Worm (Caenorhabditis elegans) whole organism, L3 larva: ENCODE data around the gene K09F5.6.

Experiments
- R02D3.7 ChIP-seq: fragments of 150-350 bp; optimal IDR thresholded peaks from 2 replicates; lab custom pipeline; 2014; ENCODE audit warnings: missing biosample characterization, missing genetic modification characterization
- aly-2 ChIP-seq: fragments of 150-350 bp; optimal IDR thresholded peaks from 2 replicates; lab custom pipeline; 2014; ENCODE audit warnings: missing biosample characterization, missing genetic modification characterization
- ama-1 ChIP-seq: fragments of 150-350 bp; optimal IDR thresholded peaks from 2 replicates; lab custom pipeline; 2018
- ceh-16 ChIP-seq: sonication (generic microtip); optimal IDR thresholded peaks from 2 replicates; lab custom pipeline; 2017; ENCODE audit warnings: missing biosample characterization, missing genetic modification characterization
- ceh-28 ChIP-seq: fragments of 150-350 bp; optimal IDR thresholded peaks from 2 replicates; lab custom pipeline; 2014; ENCODE audit warnings: missing biosample characterization, missing genetic modification reagents, missing genetic modification characterization
- ceh-9 ChIP-seq: sonication (generic microtip); optimal IDR thresholded peaks from 2 replicates; lab custom pipeline; 2018; ENCODE audit warnings: missing biosample characterization, missing genetic modification characterization
- daf-12 ChIP-seq: fragments of 150-350 bp; optimal IDR thresholded peaks from 2 replicates; lab custom pipeline; 2014; ENCODE audit warnings: missing biosample characterization, missing genetic modification reagents, missing genetic modification characterization
- egl-27 ChIP-seq: sonication (generic microtip); optimal IDR thresholded peaks from 4 replicates; lab custom pipeline; 2017; ENCODE audit warnings: missing biosample characterization, missing genetic modification reagents, missing genetic modification characterization
- egl-5 ChIP-seq: fragments of 150-350 bp; optimal IDR thresholded peaks from 2 replicates; lab custom pipeline; 2017; ENCODE audit warnings: missing biosample characterization, missing genetic modification reagents, missing genetic modification characterization, inconsistent platforms
- elt-1 ChIP-seq: fragments of 150-350 bp; optimal IDR thresholded peaks from 2 replicates; lab custom pipeline; 2014; ENCODE audit warnings: missing biosample characterization, missing genetic modification characterization
- elt-2 ChIP-seq: sonication (generic microtip); optimal IDR thresholded peaks from 2 replicates; lab custom pipeline; 2016; ENCODE audit warnings: missing genetic modification reagents, mild to moderate bottlenecking, missing genetic modification characterization, missing compliant biosample characterization
- elt-3 ChIP-seq, 3 experiments: fragments of 150-350 bp in 1 of 3; sonication (generic microtip) in 2 of 3; optimal IDR thresholded peaks; 2 replicates in 2 of 3; 4 replicates in 1 of 3; lab custom pipeline; 2014 to 2017; ENCODE audit warnings: missing biosample characterization in 3 of 3, missing genetic modification characterization in 3 of 3
- eor-1 ChIP-seq, 2 experiments: fragments of 150-350 bp; optimal IDR thresholded peaks; 2 replicates each; lab custom pipeline; 2014 to 2018; ENCODE audit warnings: missing biosample characterization in 2 of 2, missing genetic modification characterization in 2 of 2
- fkh-2 ChIP-seq: fragments of 150-350 bp; optimal IDR thresholded peaks from 2 replicates; lab custom pipeline; 2014; ENCODE audit warnings: missing biosample characterization, missing genetic modification reagents, missing genetic modification characterization
- fos-1 ChIP-seq: fragments of 150-350 bp; optimal IDR thresholded peaks from 2 replicates; lab custom pipeline; 2014; ENCODE audit warnings: missing biosample characterization, missing genetic modification characterization
- hmg-11 ChIP-seq: sonication (generic microtip); optimal IDR thresholded peaks from 2 replicates; lab custom pipeline; 2016; ENCODE audit warnings: missing genetic modification characterization, missing compliant biosample characterization
- lsy-12 ChIP-seq: sonication (generic microtip); optimal IDR thresholded peaks from 2 replicates; lab custom pipeline; 2016; ENCODE audit warnings: mild to moderate bottlenecking, missing genetic modification characterization, missing compliant biosample characterization
- mdl-1 ChIP-seq: fragments of 150-350 bp; optimal IDR thresholded peaks from 2 replicates; lab custom pipeline; 2014; ENCODE audit warnings: missing biosample characterization, missing genetic modification characterization
- mml-1 ChIP-seq: fragments of 150-350 bp; sonication (generic microtip); optimal IDR thresholded peaks from 3 replicates; lab custom pipeline; 2014; ENCODE audit warnings: missing biosample characterization, missing genetic modification characterization
- nhr-12 ChIP-seq: fragments of 150-350 bp; optimal IDR thresholded peaks from 2 replicates; lab custom pipeline; 2014; ENCODE audit warnings: missing biosample characterization, missing genetic modification characterization
- nhr-23 ChIP-seq: fragments of 150-350 bp; optimal IDR thresholded peaks from 2 replicates; lab custom pipeline; 2014; ENCODE audit warnings: missing biosample characterization, missing genetic modification reagents, missing genetic modification characterization
- nhr-237 ChIP-seq: fragments of 150-350 bp; optimal IDR thresholded peaks from 2 replicates; lab custom pipeline; 2014; ENCODE audit warnings: missing biosample characterization, missing genetic modification characterization
- nhr-25 ChIP-seq: sonication (generic microtip); optimal IDR thresholded peaks from 2 replicates; lab custom pipeline; 2017; ENCODE audit warnings: missing biosample characterization, missing genetic modification characterization
- nhr-28 ChIP-seq: fragments of 150-350 bp; optimal IDR thresholded peaks from 2 replicates; lab custom pipeline; 2014; ENCODE audit warnings: missing biosample characterization, missing genetic modification characterization
- nhr-43 ChIP-seq: sonication (generic microtip); optimal IDR thresholded peaks from 2 replicates; lab custom pipeline; 2016; ENCODE audit warnings: mild to moderate bottlenecking, missing genetic modification characterization, missing compliant biosample characterization; ENCODE audit not compliant: poor library complexity, severe bottlenecking
- nhr-76 ChIP-seq: fragments of 150-350 bp; sonication (generic microtip); optimal IDR thresholded peaks from 5 replicates; lab custom pipeline; 2014; ENCODE audit warnings: missing biosample characterization, missing genetic modification characterization
- pha-4 ChIP-seq: fragments of 150-350 bp; optimal IDR thresholded peaks from 2 replicates; lab custom pipeline; 2014; ENCODE audit warnings: missing biosample characterization, missing genetic modification reagents, missing genetic modification characterization
- pqm-1 ChIP-seq: fragments of 150-350 bp; optimal IDR thresholded peaks from 2 replicates; lab custom pipeline; 2017; ENCODE audit warnings: missing biosample characterization, missing genetic modification characterization, inconsistent platforms
- sea-2 ChIP-seq: fragments of 150-350 bp; sonication (generic microtip); optimal IDR thresholded peaks from 4 replicates; lab custom pipeline; 2014; ENCODE audit warnings: missing biosample characterization, missing genetic modification reagents, missing genetic modification characterization
- skn-1 ChIP-seq: fragments of 150-350 bp; optimal IDR thresholded peaks from 2 replicates; lab custom pipeline; 2014; ENCODE audit warnings: missing biosample characterization, missing genetic modification characterization
- snpc-4 ChIP-seq: fragments of 150-350 bp; optimal IDR thresholded peaks from 2 replicates; lab custom pipeline; 2014; ENCODE audit warnings: missing biosample characterization, missing genetic modification characterization
- tbx-2 ChIP-seq: sonication (generic microtip); optimal IDR thresholded peaks from 2 replicates; lab custom pipeline; 2016; ENCODE audit warnings: mild to moderate bottlenecking, missing genetic modification characterization, missing compliant biosample characterization
- unc-39 ChIP-seq: sonication (generic microtip); optimal IDR thresholded peaks from 4 replicates; lab custom pipeline; 2017; ENCODE audit warnings: missing biosample characterization, missing genetic modification characterization
- unc-62 ChIP-seq: fragments of 150-350 bp; sonication (generic microtip); optimal IDR thresholded peaks from 4 replicates; lab custom pipeline; 2014; ENCODE audit warnings: missing biosample characterization, missing genetic modification reagents, missing genetic modification characterization
- zag-1 ChIP-seq: fragments of 150-350 bp; optimal IDR thresholded peaks from 2 replicates; lab custom pipeline; 2014; ENCODE audit warnings: missing biosample characterization, missing genetic modification characterization
- ztf-4 ChIP-seq: fragments of 150-350 bp; optimal IDR thresholded peaks from 2 replicates; lab custom pipeline; 2014; ENCODE audit warnings: missing biosample characterization, missing genetic modification characterization

Gene K09F5.6

DNA sequence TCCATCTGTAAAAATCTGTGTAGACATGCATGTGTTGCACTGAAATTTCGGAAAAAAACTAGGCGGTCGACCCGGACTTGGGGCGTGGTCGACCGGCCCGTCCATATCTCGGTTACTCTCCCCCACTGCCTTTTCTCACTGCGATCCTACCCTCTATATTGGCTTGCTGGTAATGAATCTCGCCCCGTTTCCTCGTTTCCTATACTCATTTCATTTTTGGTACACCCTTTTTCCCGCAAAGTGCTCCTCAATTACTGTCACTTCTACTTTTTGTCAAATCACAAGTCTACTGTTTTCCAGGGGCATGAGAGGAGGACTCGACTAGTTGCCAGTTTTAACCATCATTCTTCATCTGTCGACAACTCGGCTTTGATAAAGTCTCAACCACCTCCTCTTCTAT lies at the start of gene K09F5.6:
Gene K09F5.6 (plus strand): TSS at position 301 of the 400 bp plus-strand sequence.
- TF ChIP-seq elt-2, result no peak
- TF ChIP-seq mml-1, result no peak
- TF ChIP-seq zag-1 (tag; lab: Kevin White, UChicago), result no peak
- TF ChIP-seq pqm-1, result no peak
- TF ChIP-seq fos-1 (tag; lab: Kevin White, UChicago), result no peak
- no peak for TF ChIP-seq snpc-4 (tag; lab: Kevin White, UChicago)
- TF ChIP-seq nhr-76 (tag; lab: Kevin White, UChicago), result no peak
- TF ChIP-seq elt-1 (tag; lab: Kevin White, UChicago), result no peak
- no peak for TF ChIP-seq nhr-12 (tag; lab: Kevin White, UChicago)
- no peak for TF ChIP-seq nhr-237 (tag; lab: Kevin White, UChicago)
- no peak for TF ChIP-seq R02D3.7
- no peak for TF ChIP-seq ceh-9
- no peak for TF ChIP-seq daf-12 (tag; lab: Kevin White, UChicago)
- no peak for TF ChIP-seq ama-1 (lab: Kevin White, UChicago)
- TF ChIP-seq eor-1 (tag; optimal IDR thresholded peaks at IDR 0.05; lab: Kevin White, UChicago), result no peak
- no peak for TF ChIP-seq nhr-25 (tag; lab: Kevin White, UChicago)
- TF ChIP-seq nhr-23 (tag; lab: Kevin White, UChicago), result no peak
- TF ChIP-seq egl-27 (tag; lab: Kevin White, UChicago), result no peak
- TF ChIP-seq pha-4 (tag; lab: Kevin White, UChicago), result no peak
- no peak for TF ChIP-seq ztf-4 (tag; lab: Kevin White, UChicago)

DNA sequence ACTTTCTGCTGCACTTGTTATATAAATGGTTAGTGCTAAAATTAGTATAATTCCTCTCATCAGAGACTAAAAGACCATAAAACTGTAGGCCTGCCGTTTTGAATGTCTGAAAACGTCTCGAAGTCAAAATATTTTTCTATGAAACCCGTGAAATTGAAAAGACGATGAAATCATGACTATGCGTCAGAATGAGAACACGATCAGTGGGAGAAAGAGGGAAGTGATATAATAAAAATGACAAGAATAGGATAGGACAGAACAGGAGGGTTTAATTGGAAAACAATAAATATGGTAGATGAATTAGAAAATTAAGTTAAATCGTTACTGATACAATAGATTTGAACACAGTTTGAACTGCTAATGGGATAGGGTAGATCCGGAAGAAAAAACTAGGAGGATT lies 48.4 kb upstream of the K09F5.6 start, which contains the start of gene F27D9.7:
Gene F27D9.7 (minus strand): TSS at position 101 of the 400 bp plus-strand sequence.
- no peak for TF ChIP-seq nhr-237 (tag; lab: Kevin White, UChicago)

DNA sequence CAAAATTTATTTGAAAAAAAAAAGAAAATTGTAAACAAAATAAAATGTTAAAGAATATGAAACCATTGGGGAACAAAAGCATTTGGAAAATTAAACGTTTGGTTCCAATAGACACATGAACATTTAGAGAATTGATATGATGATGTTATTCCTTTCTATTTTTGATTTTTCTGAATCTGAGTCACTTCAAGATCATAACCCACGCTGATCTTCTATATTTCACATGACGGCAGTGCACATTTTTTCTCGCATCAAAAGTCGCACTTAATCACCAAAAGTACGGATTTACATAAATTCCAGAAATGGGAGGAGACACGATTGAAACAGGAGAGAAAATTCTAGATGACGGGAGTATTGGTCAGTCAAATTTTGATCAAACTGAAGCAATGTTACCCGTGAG lies 46.4 kb upstream of the K09F5.6 start, which contains the start of gene F27D9.2:
Gene F27D9.2 (plus strand): TSS at position 301 of the 400 bp plus-strand sequence.
- TF ChIP-seq hmg-11 (tag; lab: Kevin White, UChicago) (no peak), tbx-2 (tag; lab: Kevin White, UChicago) (no peak), elt-2 (no peak), aly-2 (tag; lab: Kevin White, UChicago) (no peak), ceh-28 (no peak), nhr-25 (tag; lab: Kevin White, UChicago) (no peak), nhr-23 (tag; lab: Kevin White, UChicago) (no peak), nhr-237 (tag; lab: Kevin White, UChicago) (no peak), lsy-12 (tag; lab: Kevin White, UChicago) (no peak), ceh-16 (tag; lab: Kevin White, UChicago) (no peak), ceh-9 (no peak), nhr-43 (tag; lab: Kevin White, UChicago) (no peak), unc-39 (tag; lab: Kevin White, UChicago) (no peak), elt-3 (tag; optimal IDR thresholded peaks at IDR 0.05; lab: Kevin White, UChicago) (no peak), skn-1 (no peak), mdl-1 (tag; lab: Kevin White, UChicago) (no peak), fkh-2 (no peak), nhr-28 (tag; lab: Kevin White, UChicago) (no peak), sea-2 (GFP tag; lab: Kevin White, UChicago) (no peak)
- TF ChIP-seq, all 47 proteins: peak for 0

DNA sequence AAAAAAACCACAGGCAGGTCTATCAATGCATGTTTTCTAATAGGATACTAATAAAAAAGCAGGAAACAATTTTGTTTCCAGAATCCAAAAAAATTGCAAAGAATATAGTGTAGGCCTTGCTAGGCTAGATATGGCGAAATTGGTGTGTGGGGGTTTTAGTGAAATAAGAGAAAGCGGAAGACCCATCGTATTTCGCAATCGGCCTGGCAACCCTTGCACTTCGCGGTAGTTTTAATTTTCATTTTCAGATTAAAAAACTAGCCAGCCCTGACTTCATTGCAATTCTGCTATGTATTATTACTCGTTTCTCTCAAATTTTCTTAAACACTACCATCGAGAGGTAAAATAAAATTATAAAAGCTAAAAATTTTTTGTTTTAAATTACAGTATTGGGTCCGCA lies 44.2 kb upstream of the K09F5.6 start:
- no peak for TF ChIP-seq egl-5 (tag; lab: Kevin White, UChicago)
- TF ChIP-seq R02D3.7, result no peak
- TF ChIP-seq daf-12 (tag; lab: Kevin White, UChicago), result no peak
- no peak for TF ChIP-seq skn-1
- no peak for TF ChIP-seq mml-1
- no peak for TF ChIP-seq unc-62 (GFP tag; lab: Kevin White, UChicago)
- no peak for TF ChIP-seq nhr-28 (tag; lab: Kevin White, UChicago)
- no peak for TF ChIP-seq nhr-237 (tag; lab: Kevin White, UChicago)
- TF ChIP-seq, all 47 proteins: peak for 0
